Fruit fly (Drosophila melanogaster): ENCODE data around the gene CG9396.

The CG9396 gene

DNA sequence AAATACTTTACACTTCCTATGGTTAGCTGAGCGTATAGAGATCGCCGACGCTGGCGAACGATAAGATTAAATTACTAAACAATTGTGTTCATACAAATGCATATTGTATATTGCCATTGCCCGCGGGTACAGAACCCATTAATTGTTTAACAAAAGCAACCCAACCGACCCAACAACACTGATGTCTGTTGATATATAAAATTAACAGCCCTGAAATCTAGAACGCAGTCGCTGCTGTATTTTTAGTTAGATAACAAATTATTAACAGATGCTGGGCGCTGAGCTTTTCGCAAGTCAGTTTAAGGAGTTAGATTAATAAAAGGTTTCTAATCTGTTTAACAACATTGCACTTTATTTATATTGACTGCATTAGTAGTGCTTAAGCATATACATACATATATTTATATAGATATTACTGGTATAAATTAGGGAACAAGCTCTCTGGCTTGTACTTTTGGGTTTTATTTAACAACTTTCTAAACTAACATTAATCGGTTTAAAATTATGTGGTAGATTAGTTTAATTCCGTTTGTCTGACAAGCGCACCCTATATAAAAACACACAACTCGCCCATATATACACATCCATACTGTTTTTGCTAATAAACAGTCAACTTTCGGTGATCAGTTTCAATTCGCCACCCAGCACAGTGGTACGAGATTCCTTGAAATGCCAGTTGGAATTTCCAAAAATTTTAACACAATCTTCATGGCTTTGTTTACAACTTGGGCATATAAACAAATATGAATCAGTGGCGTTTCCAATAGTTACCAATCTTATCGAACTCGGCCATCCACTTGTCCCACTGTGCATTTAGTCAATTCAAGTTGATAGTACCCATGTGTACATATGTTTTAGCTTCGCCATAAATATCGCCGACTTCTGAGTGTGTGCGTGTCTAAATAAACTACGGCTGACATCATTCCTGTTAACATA, 43.2 kb downstream of the CG9396 start (continued):
- TF ChIP-seq odd (GFP tag; optimal IDR thresholded peaks at IDR 0.05) (peak; percentile 73), bowl (GFP tag; IDR thresholded peaks at IDR 0.05) (peak; percentile 68; the same call in 1 of the 2 replicates), al (GFP tag; IDR thresholded peaks at IDR 0.05) (peak; percentile 92), CG15696 (tag; optimal IDR thresholded peaks at IDR 0.05) (peak; percentile 38), fd3F (GFP tag; optimal IDR thresholded peaks at IDR 0.05) (peak; percentile 78), jigr1 (GFP tag; IDR thresholded peaks at IDR 0.05) (peak; percentile 66; the same call in 1 of the 3 replicates), CG6654 (GFP tag; optimal IDR thresholded peaks at IDR 0.05) (peak; percentile 74), Fer2 (tag; optimal IDR thresholded peaks at IDR 0.05) (peak; percentile 68), ranshi (GFP tag; IDR thresholded peaks at IDR 0.05) (peak; percentile 94), CG14667 (GFP tag; IDR thresholded peaks at IDR 0.05) (peak; percentile 76), toy (GFP tag; IDR thresholded peaks at IDR 0.05) (peak; percentile 84), CTCF (GFP tag; optimal IDR thresholded peaks at IDR 0.05) (no peak), gcm (GFP tag; optimal IDR thresholded peaks at IDR 0.05) (peak; percentile 43), shn (GFP tag; optimal IDR thresholded peaks at IDR 0.05) (peak; percentile 83), CG43689 (GFP tag; IDR thresholded peaks at IDR 0.05) (peak; percentile 72), CG3847 (GFP tag; IDR thresholded peaks at IDR 0.05) (peak; percentile 76), Antp (GFP tag; optimal IDR thresholded peaks at IDR 0.05) (peak; percentile 95), Aef1 (GFP tag; IDR thresholded peaks at IDR 0.05) (peak; percentile 92), Dp (GFP tag; optimal IDR thresholded peaks at IDR 0.05) (no peak), CG17612 (GFP tag; IDR thresholded peaks at IDR 0.05) (peak; percentile 77), eyg (GFP tag; optimal IDR thresholded peaks at IDR 0.05) (peak; percentile 90), klu (GFP tag; IDR thresholded peaks at IDR 0.05) (peak; percentile 82), Bgb (GFP tag; IDR thresholded peaks at IDR 0.05; ENCODE audit: partially characterized antibody) (peak; percentile 39; the same call in 1 of the 2 replicates), amos (GFP tag; IDR thresholded peaks at IDR 0.05; ENCODE audit: partially characterized antibody) (no peak), cato (GFP tag; optimal IDR thresholded peaks at IDR 0.05; ENCODE audit: borderline replicate concordance) (no peak), slou (GFP tag; optimal IDR thresholded peaks at IDR 0.05) (peak; percentile 81), CG10209 (GFP tag; optimal IDR thresholded peaks at IDR 0.05) (peak; percentile 73), nmo (GFP tag; optimal IDR thresholded peaks at IDR 0.05) (peak; percentile 77), Asciz (GFP tag; optimal IDR thresholded peaks at IDR 0.05) (peak; percentile 83), Xrp1 (GFP tag; IDR thresholded peaks at IDR 0.05) (peak; percentile 90), CG10654 (GFP tag; optimal IDR thresholded peaks at IDR 0.05) (peak; percentile 86), H15 (GFP tag; IDR thresholded peaks at IDR 0.05) (peak; percentile 86), stc (GFP tag; IDR thresholded peaks at IDR 0.05) (peak; percentile 90), Trl (optimal IDR thresholded peaks at IDR 0.05) (no peak), Trl (GFP tag; optimal IDR thresholded peaks at IDR 0.05) (peak; percentile 96), CG15269 (tag; optimal IDR thresholded peaks at IDR 0.05) (peak; percentile 87), crp (GFP tag; optimal IDR thresholded peaks at IDR 0.05) (peak in 1 of 2 experiments; percentile 33), mirr (GFP tag; optimal IDR thresholded peaks at IDR 0.05) (peak; percentile 94), Hmx (GFP tag; optimal IDR thresholded peaks at IDR 0.05) (peak; percentile 73), eve (GFP tag; optimal IDR thresholded peaks at IDR 0.05) (no peak), slp2 (GFP tag; optimal IDR thresholded peaks at IDR 0.05) (peak; percentile 74), CG18011 (GFP tag; optimal IDR thresholded peaks at IDR 0.05) (peak; percentile 68), CG16863 (GFP tag; optimal IDR thresholded peaks at IDR 0.05) (peak; percentile 72), gsb-n (tag; optimal IDR thresholded peaks at IDR 0.05) (peak; percentile 31), kay (GFP tag; optimal IDR thresholded peaks at IDR 0.05) (peak; percentile 86), CG18476 (GFP tag; optimal IDR thresholded peaks at IDR 0.05) (peak; percentile 72), ac (GFP tag; optimal IDR thresholded peaks at IDR 0.05) (no peak), exex (tag; optimal IDR thresholded peaks at IDR 0.05) (peak; percentile 86), Deaf1 (tag; optimal IDR thresholded peaks at IDR 0.05) (peak; percentile 66)

Measured in whole organism, embryonic.